Worm (Caenorhabditis elegans) whole organism, midembryonic: ENCODE data around the gene riok-3.

Experiments used
- T22C8.4 ChIP-seq: fragments of 200-800 bp; sonication (Bioruptor generic); IDR thresholded peaks from 2 replicates; pipeline ENCODE4 v1.3.6; 2022; ENCODE audit warnings: missing genetic modification characterization, missing compliant biosample characterization
- cog-1 ChIP-seq: sonication (generic microtip); optimal IDR thresholded peaks from 2 replicates; lab custom pipeline; 2016; ENCODE audit warnings: missing genetic modification characterization, missing compliant biosample characterization
- flt-1 ChIP-seq: fragments of 200-800 bp; sonication (Bioruptor generic); IDR thresholded peaks from 2 replicates; pipeline ENCODE4 v1.3.6; 2022; ENCODE audit warnings: missing genetic modification characterization, missing compliant biosample characterization
- klf-2 ChIP-seq: fragments of 200-800 bp; sonication (Bioruptor generic); conservative IDR thresholded peaks from 2 replicates; pipeline ENCODE4 v1.3.6; 2022; ENCODE audit warnings: missing genetic modification reagents, missing genetic modification characterization, missing compliant biosample characterization
- med-1 ChIP-seq: sonication (generic microtip); optimal IDR thresholded peaks from 2 replicates; lab custom pipeline; 2017; ENCODE audit warnings: missing genetic modification characterization, mild to moderate bottlenecking, missing compliant biosample characterization, antibody characterized with exemption, missing genetic modification reagents; ENCODE audit not compliant: insufficient read depth
- ref-1 ChIP-seq: fragments of 200-800 bp; sonication (Bioruptor generic); conservative IDR thresholded peaks from 2 replicates; pipeline ENCODE4 v1.3.6; 2022; ENCODE audit warnings: missing genetic modification reagents, missing genetic modification characterization, missing compliant biosample characterization
- tab-1 ChIP-seq: fragments of 200-800 bp; sonication (Bioruptor generic); IDR thresholded peaks from 2 replicates; pipeline ENCODE4 v1.3.6; 2022; ENCODE audit warnings: missing genetic modification characterization, missing compliant biosample characterization
- ztf-23 ChIP-seq: fragments of 200-800 bp; sonication (Bioruptor generic); IDR thresholded peaks from 2 replicates; pipeline ENCODE4 v1.3.6; 2022; ENCODE audit warnings: missing genetic modification reagents, missing genetic modification characterization, missing compliant biosample characterization
- ztf-29 ChIP-seq: fragments of 200-800 bp; sonication (Bioruptor generic); IDR thresholded peaks from 2 replicates; pipeline ENCODE4 v1.3.6; 2022; ENCODE audit warnings: missing genetic modification reagents, missing genetic modification characterization, missing compliant biosample characterization

The riok-3 gene

ce11 chrIII:9846093-9846492 is 41.3 kb upstream of the riok-3 start, which contains the start of gene K11H3.2:
TSS of gene K11H3.2 (plus strand) at chrIII:9846393.
- TF ChIP-seq klf-2 (GFP tag; lab: Robert Waterston, UW) (no peak), tab-1 (GFP tag; lab: Robert Waterston, UW) (no peak), ref-1 (no peak), cog-1 (no peak), ztf-29 (no peak), T22C8.4 (GFP tag; lab: Robert Waterston, UW) (no peak), ztf-23 (no peak), flt-1 (GFP tag; lab: Robert Waterston, UW) (no peak), med-1 (GFP tag; lab: Kevin White, UChicago) (no peak)

- TF ChIP-seq ztf-23, result no peak
- TF ChIP-seq T22C8.4 (GFP tag; lab: Robert Waterston, UW), result no peak
- TF ChIP-seq cog-1, result no peak
- TF ChIP-seq ztf-29, result no peak
- no peak for TF ChIP-seq klf-2 (GFP tag; lab: Robert Waterston, UW)
Measured at ce11 chrIII:9843715-9844114, 38.9 kb upstream of the riok-3 start, which contains the start of gene K11H3.5. TSS of gene K11H3.5 (plus strand) at chrIII:9843768.

- TF ChIP-seq ztf-23 (no peak), med-1 (GFP tag; lab: Kevin White, UChicago) (no peak), ref-1 (no peak), flt-1 (GFP tag; lab: Robert Waterston, UW) (no peak), klf-2 (GFP tag; lab: Robert Waterston, UW) (no peak), cog-1 (no peak), tab-1 (GFP tag; lab: Robert Waterston, UW) (no peak), T22C8.4 (GFP tag; lab: Robert Waterston, UW) (no peak), ztf-29 (no peak)
Measured at ce11 chrIII:9834888-9835287, 30.1 kb upstream of the riok-3 start, which contains the start of gene K11H3.8. TSS of gene K11H3.8 (plus strand) at chrIII:9835188.

- no peak for TF ChIP-seq med-1 (GFP tag; lab: Kevin White, UChicago)
- no peak for TF ChIP-seq klf-2 (GFP tag; lab: Robert Waterston, UW)
- no peak for TF ChIP-seq cog-1
- no peak for TF ChIP-seq flt-1 (GFP tag; lab: Robert Waterston, UW)
Measured at ce11 chrIII:9832569-9832968, 27.8 kb upstream of the riok-3 start.

- no peak for TF ChIP-seq tab-1 (GFP tag; lab: Robert Waterston, UW)
- no peak for TF ChIP-seq ztf-23
- TF ChIP-seq flt-1 (GFP tag; lab: Robert Waterston, UW), result no peak
- no peak for TF ChIP-seq ztf-29
- no peak for TF ChIP-seq T22C8.4 (GFP tag; lab: Robert Waterston, UW)
- TF ChIP-seq cog-1, result no peak
- no peak for TF ChIP-seq klf-2 (GFP tag; lab: Robert Waterston, UW)
Measured at ce11 chrIII:9830502-9830901, 25.7 kb upstream of the riok-3 start, which contains the start of gene ZK632.12. TSS of gene ZK632.12 (plus strand) at chrIII:9830802.

- TF ChIP-seq cog-1 (peak; percentile 0), ref-1 (no peak)
Measured at ce11 chrIII:9827163-9827951, 22.5 kb upstream of the riok-3 start, which contains the start of the genes ZK632.10 and ZK632.11. TSS of gene ZK632.10 (minus strand) at chrIII:9827722. TSS of gene ZK632.11 (plus strand) at chrIII:9827915.

- no peak for TF ChIP-seq med-1 (GFP tag; lab: Kevin White, UChicago)
- no peak for TF ChIP-seq cog-1
- TF ChIP-seq T22C8.4 (GFP tag; lab: Robert Waterston, UW), result no peak
- no peak for TF ChIP-seq ref-1
- no peak for TF ChIP-seq ztf-23
- TF ChIP-seq ztf-29, result no peak
- no peak for TF ChIP-seq flt-1 (GFP tag; lab: Robert Waterston, UW)
- no peak for TF ChIP-seq klf-2 (GFP tag; lab: Robert Waterston, UW)
- TF ChIP-seq tab-1 (GFP tag; lab: Robert Waterston, UW), result no peak
Measured at ce11 chrIII:9826005-9826404, 21.2 kb upstream of the riok-3 start.

ce11 chrIII:9825073-9825828 is 20.4 kb upstream of the riok-3 start, which contains the start of gene ZK632.9:
TSS of gene ZK632.9 (minus strand) at chrIII:9825432.
- TF ChIP-seq med-1 (GFP tag; lab: Kevin White, UChicago) (no peak), ztf-29 (0 out of 2 replicates have a peak, but pooled peaks have one; percentile 38)

ce11 chrIII:9824330-9824934 is 19.6 kb upstream of the riok-3 start, which contains the start of gene lin-52:
TSS of gene lin-52 (minus strand) at chrIII:9824750.
- no peak for TF ChIP-seq ref-1
- no peak for TF ChIP-seq tab-1 (GFP tag; lab: Robert Waterston, UW)
- TF ChIP-seq ztf-29, result no peak
- no peak for TF ChIP-seq med-1 (GFP tag; lab: Kevin White, UChicago)
- TF ChIP-seq flt-1 (GFP tag; lab: Robert Waterston, UW), result no peak

ce11 chrIII:9823748-9824147 is 18.9 kb upstream of the riok-3 start:
- TF ChIP-seq cog-1 (no peak), T22C8.4 (GFP tag; lab: Robert Waterston, UW) (no peak), ref-1 (no peak)
